Worm (Caenorhabditis elegans) whole organism, L1 larva: Measurements from ENCODE around the gene cpg-18.
A peak's percentile ranks its signal among the peaks of the same experiment; 100 is the strongest.

ENCODE experiments used
- C04F5.9 ChIP-seq: sonication (generic microtip); optimal IDR thresholded peaks from 2 replicates; lab custom pipeline; 2016; ENCODE audit warnings: missing genetic modification characterization, missing compliant biosample characterization
- C16A3.4 ChIP-seq: fragments of 150-350 bp; optimal IDR thresholded peaks from 2 replicates; lab custom pipeline; 2014; ENCODE audit warnings: missing biosample characterization, missing genetic modification characterization
- F16B12.6 ChIP-seq: fragments of 150-350 bp; optimal IDR thresholded peaks from 2 replicates; lab custom pipeline; 2014; ENCODE audit warnings: missing biosample characterization, missing genetic modification characterization
- Y116A8C.19 ChIP-seq: sonication (generic microtip); optimal IDR thresholded peaks from 2 replicates; lab custom pipeline; 2016; ENCODE audit warnings: missing compliant biosample characterization, missing genetic modification characterization, borderline replicate concordance
- aha-1 ChIP-seq: fragments of 150-350 bp; optimal IDR thresholded peaks from 2 replicates; lab custom pipeline; 2014; ENCODE audit warnings: missing biosample characterization, missing genetic modification characterization
- alr-1 ChIP-seq: fragments of 200-800 bp; sonication (Bioruptor generic); optimal IDR thresholded peaks from 2 replicates; lab custom pipeline; 2018; ENCODE audit warnings: borderline replicate concordance, mild to moderate bottlenecking, missing genetic modification characterization, missing compliant biosample characterization
- aly-2 ChIP-seq: fragments of 150-350 bp; optimal IDR thresholded peaks from 2 replicates; lab custom pipeline; 2014; ENCODE audit warnings: missing biosample characterization, missing genetic modification characterization
- ama-1 ChIP-seq: fragments of 150-350 bp; optimal IDR thresholded peaks from 2 replicates; lab custom pipeline; 2014
- blmp-1 ChIP-seq: fragments of 150-350 bp; optimal IDR thresholded peaks from 2 replicates; lab custom pipeline; 2014; ENCODE audit warnings: missing biosample characterization, missing genetic modification characterization
- ceh-8 ChIP-seq: fragments of 200-800 bp; sonication (Bioruptor generic); optimal IDR thresholded peaks from 2 replicates; lab custom pipeline; 2018; ENCODE audit warnings: mild to moderate bottlenecking, missing genetic modification characterization, moderate library complexity, missing compliant biosample characterization
- ceh-82 ChIP-seq, 3 experiments: fragments of 150-350 bp in 1 of 3; sonication (generic microtip) in 2 of 3; optimal IDR thresholded peaks; 2 replicates each; lab custom pipeline; 2014 to 2017; ENCODE audit warnings: missing biosample characterization in 3 of 3, missing genetic modification characterization in 3 of 3
- ceh-88 ChIP-seq: fragments of 200-800 bp; sonication (Bioruptor generic); IDR thresholded peaks from 2 replicates; pipeline ENCODE4 v1.3.6; 2022; ENCODE audit warnings: missing genetic modification characterization, missing compliant biosample characterization
- ceh-90 ChIP-seq: sonication (generic microtip); optimal IDR thresholded peaks from 2 replicates; lab custom pipeline; 2016; ENCODE audit warnings: missing genetic modification characterization, missing compliant biosample characterization
- ces-1 ChIP-seq: fragments of 150-350 bp; optimal IDR thresholded peaks from 2 replicates; lab custom pipeline; 2014; ENCODE audit warnings: missing biosample characterization, missing genetic modification reagents, missing genetic modification characterization
- dsc-1 ChIP-seq: sonication (generic microtip); optimal IDR thresholded peaks from 2 replicates; lab custom pipeline; 2016; ENCODE audit warnings: mild to moderate bottlenecking, missing genetic modification characterization, missing compliant biosample characterization
- efl-1 ChIP-seq, 4 experiments: fragments of 150-350 bp; optimal IDR thresholded peaks in 3 of 4; peaks in 1 of 4; 1 replicate in 1 of 4; 2 replicates in 3 of 4; lab custom pipeline; 2014; ENCODE audit warnings: missing biosample characterization in 2 of 4, missing genetic modification characterization in 2 of 4, missing genetic modification reagents in 2 of 4
- egl-13 ChIP-seq: sonication (generic microtip); optimal IDR thresholded peaks from 2 replicates; lab custom pipeline; 2016; ENCODE audit warnings: missing genotype, missing genetic modification reagents, missing genetic modification characterization, missing compliant biosample characterization
- fkh-10 ChIP-seq: sonication (generic microtip); optimal IDR thresholded peaks from 2 replicates; lab custom pipeline; 2017; ENCODE audit warnings: missing biosample characterization, missing genetic modification reagents, missing genetic modification characterization
- grh-1 ChIP-seq: fragments of 200-800 bp; sonication (Bioruptor generic); IDR thresholded peaks from 2 replicates; pipeline ENCODE4 v1.3.6; 2022; ENCODE audit warnings: missing genetic modification reagents, missing genetic modification characterization, missing compliant biosample characterization
- hlh-17 ChIP-seq: fragments of 200-800 bp; sonication (Bioruptor generic); optimal IDR thresholded peaks from 2 replicates; lab custom pipeline; 2018; ENCODE audit warnings: missing genetic modification characterization, mild to moderate bottlenecking, missing compliant biosample characterization, moderate library complexity, borderline replicate concordance
- hlh-4 ChIP-seq: sonication (generic microtip); optimal IDR thresholded peaks from 2 replicates; lab custom pipeline; 2016; ENCODE audit warnings: mild to moderate bottlenecking, missing genetic modification characterization, missing compliant biosample characterization
- hpl-2 ChIP-seq: fragments of 150-350 bp; optimal IDR thresholded peaks from 2 replicates; lab custom pipeline; 2014; ENCODE audit warnings: missing biosample characterization, missing genetic modification reagents, missing genetic modification characterization
- jun-1 ChIP-seq: fragments of 150-350 bp; optimal IDR thresholded peaks from 2 replicates; lab custom pipeline; 2014; ENCODE audit warnings: missing biosample characterization, missing genetic modification reagents, missing genetic modification characterization
- lin-13 ChIP-seq: fragments of 150-350 bp; optimal IDR thresholded peaks from 2 replicates; lab custom pipeline; 2014; ENCODE audit warnings: missing biosample characterization, missing genetic modification reagents, missing genetic modification characterization
- lin-14 ChIP-seq: fragments of 200-800 bp; sonication (Bioruptor generic); optimal IDR thresholded peaks from 2 replicates; lab custom pipeline; 2018; ENCODE audit warnings: mild to moderate bottlenecking, missing genetic modification characterization, moderate library complexity, missing compliant biosample characterization
- lin-15B ChIP-seq: fragments of 150-350 bp; sonication (generic microtip); optimal IDR thresholded peaks from 3 replicates; lab custom pipeline; 2014; ENCODE audit warnings: missing biosample characterization, missing genetic modification characterization
- lin-39 ChIP-seq: fragments of 150-350 bp; optimal IDR thresholded peaks from 2 replicates; lab custom pipeline; 2014; ENCODE audit warnings: missing biosample characterization, missing genetic modification reagents, missing genetic modification characterization
- mab-9 ChIP-seq: fragments of 200-800 bp; sonication (Bioruptor generic); IDR thresholded peaks from 2 replicates; pipeline ENCODE4 v1.3.6; 2022; ENCODE audit warnings: missing genetic modification reagents, missing genetic modification characterization, missing compliant biosample characterization
- mep-1 ChIP-seq: fragments of 150-350 bp; optimal IDR thresholded peaks from 2 replicates; lab custom pipeline; 2014; ENCODE audit warnings: missing biosample characterization, missing genetic modification characterization
- nhr-11 ChIP-seq: fragments of 150-350 bp; optimal IDR thresholded peaks from 2 replicates; lab custom pipeline; 2014; ENCODE audit warnings: missing biosample characterization, missing genetic modification characterization
- nhr-12 ChIP-seq: sonication (generic microtip); optimal IDR thresholded peaks from 2 replicates; lab custom pipeline; 2017; ENCODE audit warnings: missing biosample characterization, missing genetic modification characterization
- nhr-237 ChIP-seq: fragments of 150-350 bp; optimal IDR thresholded peaks from 2 replicates; lab custom pipeline; 2014; ENCODE audit warnings: missing biosample characterization, missing genetic modification characterization
- nhr-47 ChIP-seq: sonication (generic microtip); optimal IDR thresholded peaks from 2 replicates; lab custom pipeline; 2016; ENCODE audit warnings: mild to moderate bottlenecking, missing genetic modification characterization, moderate library complexity, missing compliant biosample characterization
- nhr-71 ChIP-seq: sonication (generic microtip); optimal IDR thresholded peaks from 2 replicates; lab custom pipeline; 2016; ENCODE audit warnings: mild to moderate bottlenecking, missing genetic modification characterization, moderate library complexity, missing compliant biosample characterization
- nhr-76 ChIP-seq: sonication (generic microtip); optimal IDR thresholded peaks from 2 replicates; lab custom pipeline; 2017; ENCODE audit warnings: missing biosample characterization, missing genetic modification characterization
- nhr-77 ChIP-seq: fragments of 150-350 bp; optimal IDR thresholded peaks from 2 replicates; lab custom pipeline; 2014; ENCODE audit warnings: missing biosample characterization, missing genetic modification characterization
- nhr-84 ChIP-seq: sonication (generic microtip); optimal IDR thresholded peaks from 2 replicates; lab custom pipeline; 2017; ENCODE audit warnings: missing biosample characterization, missing genetic modification characterization
- nhr-85 ChIP-seq: sonication (generic microtip); peaks from one replicate; lab custom pipeline; 2016; ENCODE audit warnings: missing genetic modification characterization, inconsistent platforms, missing compliant biosample characterization
- nhr-90 ChIP-seq: sonication (generic microtip); optimal IDR thresholded peaks from 2 replicates; lab custom pipeline; 2016; ENCODE audit warnings: mild to moderate bottlenecking, missing genetic modification characterization, missing compliant biosample characterization; ENCODE audit not compliant: poor library complexity
- pax-3 ChIP-seq: fragments of 200-800 bp; sonication (Bioruptor generic); optimal IDR thresholded peaks from 2 replicates; lab custom pipeline; 2018; ENCODE audit warnings: mild to moderate bottlenecking, missing genetic modification characterization, moderate library complexity, missing compliant biosample characterization
- rnt-1 ChIP-seq: sonication (generic microtip); optimal IDR thresholded peaks from 2 replicates; lab custom pipeline; 2016; ENCODE audit warnings: mild to moderate bottlenecking, missing genetic modification characterization, moderate library complexity, missing compliant biosample characterization
- skn-1 ChIP-seq: fragments of 150-350 bp; optimal IDR thresholded peaks from 2 replicates; lab custom pipeline; 2014; ENCODE audit warnings: missing biosample characterization, missing genetic modification characterization
- snu-23 ChIP-seq: sonication (generic microtip); optimal IDR thresholded peaks from 2 replicates; lab custom pipeline; 2016; ENCODE audit warnings: missing genetic modification characterization, missing compliant biosample characterization
- sox-4 ChIP-seq: sonication (generic microtip); optimal IDR thresholded peaks from 2 replicates; lab custom pipeline; 2016; ENCODE audit warnings: missing genetic modification characterization, missing compliant biosample characterization
- sup-37 ChIP-seq: fragments of 200-800 bp; sonication (Bioruptor generic); optimal IDR thresholded peaks from 2 replicates; lab custom pipeline; 2018; ENCODE audit warnings: mild to moderate bottlenecking, missing genetic modification characterization, missing compliant biosample characterization
- swsn-7 ChIP-seq: sonication (generic microtip); optimal IDR thresholded peaks from 2 replicates; lab custom pipeline; 2016; ENCODE audit warnings: missing genetic modification characterization, missing compliant biosample characterization
- unc-130 ChIP-seq: fragments of 150-350 bp; optimal IDR thresholded peaks from 2 replicates; lab custom pipeline; 2017; ENCODE audit warnings: missing biosample characterization, missing genetic modification characterization, inconsistent platforms
- unc-62 ChIP-seq: fragments of 150-350 bp; optimal IDR thresholded peaks from 2 replicates; lab custom pipeline; 2014; ENCODE audit warnings: missing biosample characterization, missing genetic modification reagents, missing genetic modification characterization
- unc-86 ChIP-seq: sonication (generic microtip); optimal IDR thresholded peaks from 2 replicates; lab custom pipeline; 2016; ENCODE audit warnings: missing genetic modification characterization, missing compliant biosample characterization
- unc-98 ChIP-seq: fragments of 200-800 bp; sonication (Bioruptor generic); IDR thresholded peaks from 2 replicates; pipeline ENCODE4 v1.3.6; 2022; ENCODE audit warnings: missing genetic modification characterization, missing compliant biosample characterization
- zag-1 ChIP-seq: fragments of 150-350 bp; optimal IDR thresholded peaks from 2 replicates; lab custom pipeline; 2014; ENCODE audit warnings: missing biosample characterization, missing genetic modification characterization
- zip-4 ChIP-seq: fragments of 200-800 bp; sonication (Bioruptor generic); optimal IDR thresholded peaks from 2 replicates; lab custom pipeline; 2018; ENCODE audit warnings: mild to moderate bottlenecking, missing genetic modification characterization, moderate library complexity, missing compliant biosample characterization
- ztf-11 ChIP-seq, 2 experiments: sonication (generic microtip); optimal IDR thresholded peaks; 2 replicates each; lab custom pipeline; 2016 to 2017; ENCODE audit warnings: missing genetic modification characterization in 2 of 2, missing biosample characterization in 1 of 2, missing compliant biosample characterization in 1 of 2

Gene cpg-18

ce11 chrIV:5753954-5754543 lies 19.2 kb downstream of the cpg-18 start (continued):
- no peak for TF ChIP-seq lin-15B
- no peak for TF ChIP-seq aha-1 (tag; lab: Kevin White, UChicago)
- TF ChIP-seq nhr-84 (tag; lab: Kevin White, UChicago), result no peak
- peak; percentile 27 for TF ChIP-seq lin-13 (GFP tag; lab: Kevin White, UChicago)
- TF ChIP-seq fkh-10 (GFP tag; lab: Kevin White, UChicago), result no peak
- peak; percentile 15 for TF ChIP-seq lin-39
- TF ChIP-seq unc-130 (tag; lab: Kevin White, UChicago), result no peak
- no peak for TF ChIP-seq hpl-2 (GFP tag; lab: Kevin White, UChicago)
- peak; percentile 73 for TF ChIP-seq rnt-1 (tag; lab: Kevin White, UChicago)
- peak; percentile 82 for TF ChIP-seq jun-1 (tag; lab: Kevin White, UChicago)
- TF ChIP-seq snu-23, result peak; percentile 91
- TF ChIP-seq nhr-237 (tag; lab: Kevin White, UChicago), result no peak
- peak; percentile 89 for TF ChIP-seq swsn-7 (tag; lab: Kevin White, UChicago)
- TF ChIP-seq unc-86 (tag; lab: Kevin White, UChicago), result peak; percentile 66
- no peak for TF ChIP-seq unc-62 (GFP tag; lab: Kevin White, UChicago)
- no peak for TF ChIP-seq Y116A8C.19 (tag; lab: Kevin White, UChicago)
- TF ChIP-seq ceh-8, result peak; percentile 35
- no peak for TF ChIP-seq aly-2
- TF ChIP-seq ceh-90 (tag; lab: Kevin White, UChicago), result no peak
- TF ChIP-seq dsc-1 (tag; lab: Kevin White, UChicago), result peak; percentile 61
- no peak for TF ChIP-seq alr-1 (tag; lab: Kevin White, UChicago)
- peak; percentile 74 for TF ChIP-seq blmp-1 (tag; lab: Kevin White, UChicago)
- no peak for TF ChIP-seq mab-9
- no peak for TF ChIP-seq F16B12.6 (tag; lab: Kevin White, UChicago)
- no peak for TF ChIP-seq zip-4 (GFP tag; lab: Kevin White, UChicago)
- TF ChIP-seq ceh-88 (GFP tag; lab: Robert Waterston, UW), result no peak
- no peak for TF ChIP-seq C04F5.9 (tag; lab: Kevin White, UChicago)
- no peak for TF ChIP-seq zag-1
- TF ChIP-seq ama-1 (lab: Kevin White, UChicago), result peak; percentile 43
- no peak for TF ChIP-seq ztf-11 (tag; optimal IDR thresholded peaks at IDR 0.05; lab: Kevin White, UChicago)
- TF ChIP-seq C16A3.4 (tag; lab: Kevin White, UChicago), result peak; percentile 33
- TF ChIP-seq nhr-76 (tag; lab: Kevin White, UChicago), result no peak
- no peak for TF ChIP-seq nhr-12
- TF ChIP-seq unc-98 (GFP tag; lab: Robert Waterston, UW), result no peak
- peak; percentile 74 to 84 for TF ChIP-seq efl-1 (optimal IDR thresholded peaks at IDR 0.05; lab: Kevin White, UChicago)
- TF ChIP-seq efl-1 (GFP tag; optimal IDR thresholded peaks at IDR 0.05 in 1 of 2; lab: Kevin White, UChicago), result peak; percentile 45 to 94
- peak; percentile 83 for TF ChIP-seq nhr-90 (tag; lab: Kevin White, UChicago)
- no peak for TF ChIP-seq hlh-4 (tag; lab: Kevin White, UChicago)
- peak; percentile 76 for TF ChIP-seq nhr-77 (tag; lab: Kevin White, UChicago)
- peak; percentile 53 to 77 (median 74) for TF ChIP-seq ceh-82 (tag; optimal IDR thresholded peaks at IDR 0.05; lab: Kevin White, UChicago)
- TF ChIP-seq ces-1 (GFP tag; lab: Kevin White, UChicago), result no peak
- TF ChIP-seq pax-3 (tag; lab: Kevin White, UChicago), result peak; percentile 12
- peak; percentile 83 for TF ChIP-seq nhr-47 (tag; lab: Kevin White, UChicago)
- peak; percentile 94 for TF ChIP-seq lin-14 (GFP tag; lab: Kevin White, UChicago)
- no peak for TF ChIP-seq hlh-17
- TF ChIP-seq nhr-85, result peak; percentile 96
- peak; percentile 53; the same call in 1 of the 2 replicates for TF ChIP-seq grh-1
- TF ChIP-seq skn-1 (tag; lab: Kevin White, UChicago), result peak; percentile 83
- peak; percentile 74 for TF ChIP-seq egl-13 (tag; lab: Kevin White, UChicago)
- peak; percentile 66 for TF ChIP-seq sox-4
- peak; percentile 69 for TF ChIP-seq nhr-11 (tag; lab: Kevin White, UChicago)
- peak; percentile 96 for TF ChIP-seq nhr-71 (tag; lab: Kevin White, UChicago)
- peak; percentile 58 for TF ChIP-seq sup-37 (GFP tag; lab: Kevin White, UChicago)
- peak; percentile 69 for TF ChIP-seq mep-1 (tag; lab: Kevin White, UChicago)
